ENCODE assay signal across 2 worm cellular contexts in genomic region chrII:11440265-11440664, ce11.
TF ChIP-seq lines count a peak whose summit lies in the region.

TSS of gene VW02B12L.2 (minus strand) at chrII:11440329.

TF ChIP-seq in whole organism, L2 larva, 48 proteins besides CTCF, POLR2A, EP300 and RAD21 (continued from another document):
- TF ChIP-seq Y55F3AM.14 (GFP tag; optimal IDR thresholded peaks at IDR 0.05; lab: Kevin White, UChicago) (no peak), nhr-21 (tag; optimal IDR thresholded peaks at IDR 0.05; lab: Kevin White, UChicago) (no peak), ceh-82 (tag; optimal IDR thresholded peaks at IDR 0.05; lab: Kevin White, UChicago) (no peak), lin-13 (GFP tag; optimal IDR thresholded peaks at IDR 0.05; lab: Kevin White, UChicago) (peak; percentile 22), lin-39 (tag; optimal IDR thresholded peaks at IDR 0.05; lab: Kevin White, UChicago) (no peak), gmeb-1 (tag; optimal IDR thresholded peaks at IDR 0.05; lab: Kevin White, UChicago) (peak; percentile 81), nhr-12 (tag; optimal IDR thresholded peaks at IDR 0.05; lab: Kevin White, UChicago) (no peak), alr-1 (tag; optimal IDR thresholded peaks at IDR 0.05; lab: Kevin White, UChicago) (no peak), nhr-237 (tag; optimal IDR thresholded peaks at IDR 0.05; lab: Kevin White, UChicago) (no peak), unc-39 (tag; optimal IDR thresholded peaks at IDR 0.05; lab: Kevin White, UChicago) (no peak), nhr-10 (tag; optimal IDR thresholded peaks at IDR 0.05; lab: Kevin White, UChicago) (no peak), nhr-77 (tag; optimal IDR thresholded peaks at IDR 0.05; lab: Kevin White, UChicago) (no peak), mbf-1 (tag; optimal IDR thresholded peaks at IDR 0.05; lab: Kevin White, UChicago) (no peak), lin-11 (tag; optimal IDR thresholded peaks at IDR 0.05; lab: Kevin White, UChicago) (no peak), aly-2 (tag; optimal IDR thresholded peaks at IDR 0.05; lab: Kevin White, UChicago) (no peak), nhr-6 (tag; optimal IDR thresholded peaks at IDR 0.05; lab: Kevin White, UChicago) (no peak), peb-1 (tag; optimal IDR thresholded peaks at IDR 0.05; lab: Kevin White, UChicago) (no peak), dmd-4 (tag; optimal IDR thresholded peaks at IDR 0.05; lab: Kevin White, UChicago) (no peak), nhr-129 (tag; optimal IDR thresholded peaks at IDR 0.05; lab: Kevin White, UChicago) (peak; percentile 51), ztf-4 (tag; optimal IDR thresholded peaks at IDR 0.05; lab: Kevin White, UChicago) (no peak), crh-2 (tag; optimal IDR thresholded peaks at IDR 0.05; lab: Kevin White, UChicago) (no peak), elt-3 (tag; optimal IDR thresholded peaks at IDR 0.05; lab: Kevin White, UChicago) (no peak), unc-62 (GFP tag; optimal IDR thresholded peaks at IDR 0.05; lab: Kevin White, UChicago) (no peak), nhr-25 (tag; optimal IDR thresholded peaks at IDR 0.05; lab: Kevin White, UChicago) (no peak), snpc-4 (tag; optimal IDR thresholded peaks at IDR 0.05; lab: Kevin White, UChicago) (no peak)

TF ChIP-seq in whole organism, L4 larva, 104 proteins besides CTCF, POLR2A, EP300 and RAD21 (continued from another document):
- no peak for TF ChIP-seq ztf-7 (tag; optimal IDR thresholded peaks at IDR 0.05; lab: Kevin White, UChicago)
- peak; percentile 14 for TF ChIP-seq mes-2 (tag; optimal IDR thresholded peaks at IDR 0.05; lab: Kevin White, UChicago; ENCODE audit: poor library complexity, severe bottlenecking)
- no peak for TF ChIP-seq unc-62 (GFP tag; optimal IDR thresholded peaks at IDR 0.05 in 1 of 2; lab: Kevin White, UChicago)
- no peak for TF ChIP-seq unc-62 (tag; optimal IDR thresholded peaks at IDR 0.05; lab: Kevin White, UChicago)
- TF ChIP-seq ZK546.5 (tag; optimal IDR thresholded peaks at IDR 0.05; lab: Kevin White, UChicago): no peak
- TF ChIP-seq nhr-28 (tag; optimal IDR thresholded peaks at IDR 0.05; lab: Kevin White, UChicago): peak; percentile 28
- no peak for TF ChIP-seq egl-27 (tag; optimal IDR thresholded peaks at IDR 0.05; lab: Kevin White, UChicago)
- TF ChIP-seq ama-1 (optimal IDR thresholded peaks at IDR 0.05; lab: Kevin White, UChicago): no peak
- no peak for TF ChIP-seq gei-8 (GFP tag; optimal IDR thresholded peaks at IDR 0.05; lab: Kevin White, UChicago)
